Worm (Caenorhabditis elegans): Measurements from ENCODE around the gene K12H4.3.

Gene K12H4.3

DNA sequence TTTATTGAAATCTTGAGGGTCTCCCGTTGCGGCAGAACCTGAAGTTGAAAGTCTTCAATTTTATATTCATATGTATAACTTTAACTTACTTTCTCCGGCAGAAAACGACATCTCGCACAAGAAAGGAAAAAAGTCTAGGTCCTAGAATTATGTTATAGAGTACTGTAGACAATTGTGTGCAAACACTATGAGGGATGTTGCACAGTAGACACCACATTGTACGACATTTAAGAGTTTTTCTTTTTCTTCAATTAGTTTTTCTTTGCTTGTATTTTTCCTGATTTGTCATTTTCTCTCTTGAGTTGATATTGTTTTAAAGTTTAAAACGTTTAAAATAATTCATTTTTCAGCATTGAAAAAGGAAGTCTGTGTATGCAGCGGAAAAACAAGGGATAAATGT, 39.5 kb downstream of the K12H4.3 start, which contains the start of the genes K06H7.7 and grp-1 (continued):
- TF ChIP-seq lsy-2 (tag; optimal IDR thresholded peaks at IDR 0.05), result peak; percentile 96 to 99
- TF ChIP-seq nhr-25 (tag; optimal IDR thresholded peaks at IDR 0.05), result peak; percentile 46
- TF ChIP-seq elt-1 (tag; optimal IDR thresholded peaks at IDR 0.05), result no peak
- peak; percentile 13 for TF ChIP-seq nhr-21 (tag; optimal IDR thresholded peaks at IDR 0.05)
- TF ChIP-seq blmp-1 (tag; optimal IDR thresholded peaks at IDR 0.05; ENCODE audit: insufficient read depth), result no peak

DNA sequence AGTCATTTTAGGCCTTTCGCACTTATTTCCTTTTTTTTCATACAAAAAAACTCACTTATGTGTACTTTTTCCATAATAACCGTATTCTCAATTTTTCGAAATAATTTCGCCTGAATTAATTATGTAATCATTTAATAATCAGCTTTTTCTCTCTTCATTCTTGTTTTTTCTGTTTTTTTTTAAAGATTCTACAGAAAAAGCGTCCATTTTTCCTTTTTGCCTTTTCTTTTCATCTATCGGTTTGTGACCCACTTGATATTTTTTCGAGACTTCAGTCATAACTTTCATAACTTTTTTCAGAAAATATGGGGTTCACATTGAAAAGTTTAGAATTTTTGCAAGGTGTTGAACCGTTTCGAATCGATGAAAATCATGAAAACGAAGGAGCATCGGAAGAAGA, 42.4 kb downstream of the K12H4.3 start, which contains the start of gene vms-1:
Gene vms-1 (plus strand): TSS at position 301 of the 400 bp plus-strand sequence.
- TF ChIP-seq skn-1 (tag; optimal IDR thresholded peaks at IDR 0.05) (no peak), unc-62 (GFP tag; optimal IDR thresholded peaks at IDR 0.05) (no peak), dmd-4 (tag; optimal IDR thresholded peaks at IDR 0.05) (no peak), lin-13 (GFP tag; optimal IDR thresholded peaks at IDR 0.05) (no peak), zag-1 (tag; optimal IDR thresholded peaks at IDR 0.05) (no peak), alr-1 (tag; optimal IDR thresholded peaks at IDR 0.05) (no peak), nhr-23 (tag; optimal IDR thresholded peaks at IDR 0.05) (no peak), mab-5 (tag; optimal IDR thresholded peaks at IDR 0.05) (no peak), nhr-237 (tag; optimal IDR thresholded peaks at IDR 0.05) (no peak), R02D3.7 (tag; optimal IDR thresholded peaks at IDR 0.05) (no peak), fos-1 (tag; optimal IDR thresholded peaks at IDR 0.05) (no peak), gmeb-1 (tag; optimal IDR thresholded peaks at IDR 0.05) (no peak), elt-1 (tag; optimal IDR thresholded peaks at IDR 0.05) (no peak)

DNA sequence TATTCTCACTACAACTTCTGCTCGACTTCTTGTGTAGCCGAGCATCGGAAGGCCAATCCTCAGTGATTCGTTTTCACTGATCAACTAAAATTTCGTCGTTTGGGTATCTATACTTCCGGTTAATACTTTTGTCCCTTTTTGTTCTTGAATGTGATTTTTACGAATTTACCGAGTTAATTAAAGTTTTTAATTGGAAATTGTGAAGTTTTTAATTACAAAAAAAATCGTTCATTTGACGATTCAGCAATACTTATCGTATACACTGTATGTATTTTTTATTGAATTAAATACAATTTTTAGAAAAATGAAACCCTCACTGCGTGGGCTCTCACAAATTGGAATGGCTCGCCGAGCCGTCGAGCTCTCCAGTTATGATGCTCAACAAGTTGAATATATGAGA, 45.6 kb downstream of the K12H4.3 start, which contains the start of gene idi-1:
Gene idi-1 (plus strand): TSS at position 301 of the 400 bp plus-strand sequence.
- TF ChIP-seq zag-1 (tag; optimal IDR thresholded peaks at IDR 0.05) (no peak), crh-2 (tag; optimal IDR thresholded peaks at IDR 0.05) (no peak), nhr-77 (tag; optimal IDR thresholded peaks at IDR 0.05) (no peak), lin-13 (GFP tag; optimal IDR thresholded peaks at IDR 0.05) (no peak), nhr-23 (tag; optimal IDR thresholded peaks at IDR 0.05) (no peak), aly-2 (tag; optimal IDR thresholded peaks at IDR 0.05) (no peak)

DNA sequence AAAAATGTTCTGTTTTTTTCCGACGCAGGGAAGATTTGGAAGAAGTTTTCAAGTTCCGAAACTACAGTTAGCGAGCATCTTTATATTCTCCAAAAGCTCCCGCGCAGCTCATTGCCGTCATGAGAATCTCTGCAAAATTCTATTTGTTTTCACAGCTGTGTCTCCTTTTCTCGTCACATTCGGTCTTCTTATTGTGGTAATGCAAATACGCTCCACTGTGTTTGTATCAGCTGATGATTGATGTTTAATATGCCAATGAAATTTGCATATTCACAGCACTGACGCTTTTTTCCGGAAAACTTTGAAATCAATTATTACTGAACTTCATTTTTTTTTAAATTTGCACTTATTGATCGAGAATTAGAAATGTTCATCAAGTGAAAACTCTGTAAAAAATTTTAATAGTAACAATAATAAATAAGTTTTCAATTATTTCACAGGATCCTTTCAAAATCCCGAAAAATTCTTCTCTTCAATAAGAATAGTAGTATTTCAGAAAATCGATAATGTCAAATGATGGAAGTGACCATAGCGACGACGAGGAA, 47.3 kb downstream of the K12H4.3 start, which contains the start of gene K06H7.2:
Gene K06H7.2 (plus strand): TSS at position 495 of the 545 bp plus-strand sequence.
- no peak for TF ChIP-seq lin-39 (tag; optimal IDR thresholded peaks at IDR 0.05)
- no peak for TF ChIP-seq nhr-23 (tag; optimal IDR thresholded peaks at IDR 0.05)
- no peak for TF ChIP-seq lin-11 (tag; optimal IDR thresholded peaks at IDR 0.05)
- TF ChIP-seq gmeb-1 (tag; optimal IDR thresholded peaks at IDR 0.05), result peak; percentile 45
- no peak for TF ChIP-seq dmd-4 (tag; optimal IDR thresholded peaks at IDR 0.05)
- no peak for TF ChIP-seq nhr-11 (tag; optimal IDR thresholded peaks at IDR 0.05)
- peak; percentile 95 for TF ChIP-seq C34F6.9 (tag; optimal IDR thresholded peaks at IDR 0.05)
- no peak for TF ChIP-seq nhr-12 (tag; optimal IDR thresholded peaks at IDR 0.05)
- TF ChIP-seq alr-1 (tag; optimal IDR thresholded peaks at IDR 0.05), result no peak
- TF ChIP-seq nhr-25 (tag; optimal IDR thresholded peaks at IDR 0.05), result peak; percentile 46
- peak; percentile 65 for TF ChIP-seq mab-5 (tag; optimal IDR thresholded peaks at IDR 0.05)
- peak; percentile 28 for TF ChIP-seq skn-1 (tag; optimal IDR thresholded peaks at IDR 0.05)
- TF ChIP-seq snpc-4 (tag; optimal IDR thresholded peaks at IDR 0.05), result no peak
- TF ChIP-seq nhr-6 (tag; optimal IDR thresholded peaks at IDR 0.05), result peak; percentile 22
- no peak for TF ChIP-seq ceh-16 (tag; optimal IDR thresholded peaks at IDR 0.05)
- no peak for TF ChIP-seq F13H6.1 (tag; optimal IDR thresholded peaks at IDR 0.05)
- no peak for TF ChIP-seq blmp-1 (tag; optimal IDR thresholded peaks at IDR 0.05; ENCODE audit: insufficient read depth)
- TF ChIP-seq ZK546.5 (tag; optimal IDR thresholded peaks at IDR 0.05), result no peak
- no peak for TF ChIP-seq ztf-11 (tag; optimal IDR thresholded peaks at IDR 0.05)
- TF ChIP-seq nhr-77 (tag; optimal IDR thresholded peaks at IDR 0.05), result no peak
- peak; percentile 63 to 85 for TF ChIP-seq lsy-2 (tag; optimal IDR thresholded peaks at IDR 0.05)
- TF ChIP-seq Y55F3AM.14 (GFP tag; optimal IDR thresholded peaks at IDR 0.05), result no peak
- no peak for TF ChIP-seq unc-62 (GFP tag; optimal IDR thresholded peaks at IDR 0.05)
- peak; percentile 76 for TF ChIP-seq nhr-129 (tag; optimal IDR thresholded peaks at IDR 0.05)
- TF ChIP-seq lin-13 (GFP tag; optimal IDR thresholded peaks at IDR 0.05), result peak; percentile 28
- TF ChIP-seq nhr-237 (tag; optimal IDR thresholded peaks at IDR 0.05), result no peak
- TF ChIP-seq peb-1 (tag; optimal IDR thresholded peaks at IDR 0.05), result no peak
- TF ChIP-seq unc-55 (GFP tag; optimal IDR thresholded peaks at IDR 0.05), result peak; percentile 83
- no peak for TF ChIP-seq sma-9 (GFP tag; optimal IDR thresholded peaks at IDR 0.05)
- TF ChIP-seq sma-9 (tag; optimal IDR thresholded peaks at IDR 0.05), result no peak
- TF ChIP-seq zag-1 (tag; optimal IDR thresholded peaks at IDR 0.05), result peak; percentile 31
- TF ChIP-seq crh-2 (tag; optimal IDR thresholded peaks at IDR 0.05), result peak; percentile 74
- no peak for TF ChIP-seq ceh-82 (tag; optimal IDR thresholded peaks at IDR 0.05)
- TF ChIP-seq fos-1 (tag; optimal IDR thresholded peaks at IDR 0.05), result peak; percentile 36
- TF ChIP-seq ztf-4 (tag; optimal IDR thresholded peaks at IDR 0.05), result peak; percentile 3
- TF ChIP-seq egl-27 (tag; optimal IDR thresholded peaks at IDR 0.05), result no peak
- TF ChIP-seq sma-3 (GFP tag; optimal IDR thresholded peaks at IDR 0.05), result no peak
- no peak for TF ChIP-seq unc-39 (tag; optimal IDR thresholded peaks at IDR 0.05)
- TF ChIP-seq sem-4 (tag; optimal IDR thresholded peaks at IDR 0.05), result peak; percentile 20

All from whole organism, L2 larva.